Worm (Caenorhabditis elegans): Measurements from ENCODE around the gene cpr-5.

cpr-5 gene

ce11 chrV:1153925-1154324 lies 20.1 kb upstream of the cpr-5 start (continued):
- TF ChIP-seq hlh-8 (tag; optimal IDR thresholded peaks at IDR 0.05) (no peak), elt-2 (tag; optimal IDR thresholded peaks at IDR 0.05) (no peak), tbx-7 (tag; optimal IDR thresholded peaks at IDR 0.05) (no peak), ceh-6 (GFP tag; optimal IDR thresholded peaks at IDR 0.05) (peak; percentile 15), ceh-14 (tag; optimal IDR thresholded peaks at IDR 0.05) (peak; percentile 68), unc-55 (GFP tag; optimal IDR thresholded peaks at IDR 0.05) (no peak), ceh-31 (tag; optimal IDR thresholded peaks at IDR 0.05) (peak; percentile 63), fkh-6 (tag; optimal IDR thresholded peaks at IDR 0.05) (no peak), dve-1 (tag; optimal IDR thresholded peaks at IDR 0.05) (no peak), syd-9 (tag; optimal IDR thresholded peaks at IDR 0.05) (no peak), hlh-13 (GFP tag; optimal IDR thresholded peaks at IDR 0.05) (no peak), pha-4 (tag; optimal IDR thresholded peaks at IDR 0.05) (no peak), ahr-1 (tag; optimal IDR thresholded peaks at IDR 0.05) (no peak), madf-2 (tag; optimal IDR thresholded peaks at IDR 0.05) (peak; percentile 32), hlh-15 (tag; optimal IDR thresholded peaks at IDR 0.05) (no peak), ceh-24 (tag; optimal IDR thresholded peaks at IDR 0.05) (no peak), ceh-2 (tag; optimal IDR thresholded peaks at IDR 0.05) (no peak), T23F11.4 (GFP tag; optimal IDR thresholded peaks at IDR 0.05) (no peak), Y22D7AL.16 (tag; optimal IDR thresholded peaks at IDR 0.05) (no peak), nhr-11 (tag; optimal IDR thresholded peaks at IDR 0.05) (no peak), pros-1 (tag; optimal IDR thresholded peaks at IDR 0.05) (no peak), ceh-18 (tag; optimal IDR thresholded peaks at IDR 0.05) (peak; percentile 41), unc-42 (tag; optimal IDR thresholded peaks at IDR 0.05) (peak; percentile 43), fkh-10 (GFP tag; optimal IDR thresholded peaks at IDR 0.05) (no peak), F13H6.1 (tag; optimal IDR thresholded peaks at IDR 0.05) (peak; percentile 46), ama-1 (optimal IDR thresholded peaks at IDR 0.05) (no peak), dmd-4 (tag; optimal IDR thresholded peaks at IDR 0.05; ENCODE audit: borderline replicate concordance) (peak; percentile 49), unc-3 (GFP tag; conservative IDR thresholded peaks at IDR 0.05) (no peak), unc-3 (tag; optimal IDR thresholded peaks at IDR 0.05) (no peak), C38D4.7 (GFP tag; optimal IDR thresholded peaks at IDR 0.05) (no peak), gmeb-2 (tag; optimal IDR thresholded peaks at IDR 0.05) (no peak), pax-1 (tag; optimal IDR thresholded peaks at IDR 0.05) (no peak), C08G9.2 (tag; optimal IDR thresholded peaks at IDR 0.05) (no peak), lin-11 (tag; optimal IDR thresholded peaks at IDR 0.05) (no peak), odd-2 (tag; optimal IDR thresholded peaks at IDR 0.05) (no peak)

ce11 chrV:1153387-1153786 lies 19.6 kb upstream of the cpr-5 start:
- TF ChIP-seq hlh-13 (GFP tag; optimal IDR thresholded peaks at IDR 0.05) (peak; percentile 16), dve-1 (tag; optimal IDR thresholded peaks at IDR 0.05) (no peak), lin-11 (tag; optimal IDR thresholded peaks at IDR 0.05) (no peak), hlh-30 (tag; optimal IDR thresholded peaks at IDR 0.05; ENCODE audit: insufficient read depth) (no peak), ref-2 (tag; optimal IDR thresholded peaks at IDR 0.05) (no peak), ceh-30 (tag; optimal IDR thresholded peaks at IDR 0.05) (no peak)

ce11 chrV:1152736-1153135 lies 18.9 kb upstream of the cpr-5 start:
- TF ChIP-seq sox-4 (tag; optimal IDR thresholded peaks at IDR 0.05) (no peak), dve-1 (tag; optimal IDR thresholded peaks at IDR 0.05) (no peak), elt-4 (tag; optimal IDR thresholded peaks at IDR 0.05) (no peak)

ce11 chrV:1151830-1152229 lies 18.0 kb upstream of the cpr-5 start:
- TF ChIP-seq syd-9 (tag; optimal IDR thresholded peaks at IDR 0.05) (no peak), hlh-15 (tag; optimal IDR thresholded peaks at IDR 0.05) (no peak), unc-42 (tag; optimal IDR thresholded peaks at IDR 0.05) (no peak), ama-1 (optimal IDR thresholded peaks at IDR 0.05) (no peak), fax-1 (tag; optimal IDR thresholded peaks at IDR 0.05) (no peak), mec-3 (tag; optimal IDR thresholded peaks at IDR 0.05; ENCODE audit: borderline replicate concordance) (no peak), ceh-14 (tag; optimal IDR thresholded peaks at IDR 0.05) (no peak), fkh-6 (tag; optimal IDR thresholded peaks at IDR 0.05) (no peak), dmd-4 (tag; optimal IDR thresholded peaks at IDR 0.05; ENCODE audit: borderline replicate concordance) (no peak), sox-2 (GFP tag; IDR thresholded peaks at IDR 0.05) (no peak), ztf-16 (tag; optimal IDR thresholded peaks at IDR 0.05) (no peak), odd-2 (tag; optimal IDR thresholded peaks at IDR 0.05) (no peak), K02D7.2 (tag; optimal IDR thresholded peaks at IDR 0.05) (no peak), nhr-232 (tag; optimal IDR thresholded peaks at IDR 0.05) (no peak), ttx-3 (tag; optimal IDR thresholded peaks at IDR 0.05) (no peak), hlh-8 (tag; optimal IDR thresholded peaks at IDR 0.05) (no peak), pha-4 (tag; optimal IDR thresholded peaks at IDR 0.05) (no peak), ceh-34 (tag; optimal IDR thresholded peaks at IDR 0.05) (no peak), ceh-2 (tag; optimal IDR thresholded peaks at IDR 0.05) (no peak)

Measured in whole organism, late embryonic.